Worm (Caenorhabditis elegans) whole organism, midembryonic: Measurements from ENCODE around the gene C02D5.2.

Experiments used
- T22C8.4 ChIP-seq: fragments of 200-800 bp; sonication (Bioruptor generic); IDR thresholded peaks from 2 replicates; pipeline ENCODE4 v1.3.6; 2022; ENCODE audit warnings: missing genetic modification characterization, missing compliant biosample characterization
- cog-1 ChIP-seq: sonication (generic microtip); optimal IDR thresholded peaks from 2 replicates; lab custom pipeline; 2016; ENCODE audit warnings: missing genetic modification characterization, missing compliant biosample characterization
- flt-1 ChIP-seq: fragments of 200-800 bp; sonication (Bioruptor generic); IDR thresholded peaks from 2 replicates; pipeline ENCODE4 v1.3.6; 2022; ENCODE audit warnings: missing genetic modification characterization, missing compliant biosample characterization
- klf-2 ChIP-seq: fragments of 200-800 bp; sonication (Bioruptor generic); conservative IDR thresholded peaks from 2 replicates; pipeline ENCODE4 v1.3.6; 2022; ENCODE audit warnings: missing genetic modification reagents, missing genetic modification characterization, missing compliant biosample characterization
- med-1 ChIP-seq: sonication (generic microtip); optimal IDR thresholded peaks from 2 replicates; lab custom pipeline; 2017; ENCODE audit warnings: missing genetic modification characterization, mild to moderate bottlenecking, missing compliant biosample characterization, antibody characterized with exemption, missing genetic modification reagents; ENCODE audit not compliant: insufficient read depth
- ztf-23 ChIP-seq: fragments of 200-800 bp; sonication (Bioruptor generic); IDR thresholded peaks from 2 replicates; pipeline ENCODE4 v1.3.6; 2022; ENCODE audit warnings: missing genetic modification reagents, missing genetic modification characterization, missing compliant biosample characterization

- TF ChIP-seq med-1 (GFP tag; lab: Kevin White, UChicago), result no peak
- TF ChIP-seq T22C8.4 (GFP tag; lab: Robert Waterston, UW), result no peak
- no peak for TF ChIP-seq flt-1
- no peak for TF ChIP-seq cog-1 (tag; lab: Kevin White, UChicago)
- no peak for TF ChIP-seq klf-2
- TF ChIP-seq ztf-23 (GFP tag; lab: Robert Waterston, UW), result no peak
Observed at ce11 chrIII:8605532-8605931, 48.4 kb downstream of the C02D5.2 start, which contains the start of gene C06E1.1.
